Fruit fly (Drosophila melanogaster): ENCODE measurements around the gene Prx6a.

Prx6a gene

dm6 chr2L:2874185-2874541 is 3.9 kb downstream of the Prx6a start, which contains the start of gene Ifrd1:
Gene Ifrd1, minus strand, starts transcription at chr2L:2874489.
- TF ChIP-seq rib (GFP tag; IDR thresholded peaks at IDR 0.05), result 0 out of 2 replicates have a peak, but pooled peaks have one; percentile 13
- TF ChIP-seq CG7745 (tag; optimal IDR thresholded peaks at IDR 0.05), result peak; percentile 100
- TF ChIP-seq CG4617 (GFP tag; optimal IDR thresholded peaks at IDR 0.05; ENCODE audit: borderline replicate concordance), result peak; percentile 4
- no peak for TF ChIP-seq CG8290 (GFP tag; optimal IDR thresholded peaks at IDR 0.05)
- peak in 1 of 2 experiments; percentile 36 for TF ChIP-seq CG8290 (tag; optimal IDR thresholded peaks at IDR 0.05)
- peak; percentile 5; the same call in 1 of the 3 replicates for TF ChIP-seq ci (GFP tag; IDR thresholded peaks at IDR 0.05)
- TF ChIP-seq gcm (GFP tag; optimal IDR thresholded peaks at IDR 0.05), result no peak
- TF ChIP-seq jing (GFP tag; optimal IDR thresholded peaks at IDR 0.05), result no peak
- peak; percentile 62; the same call in 1 of the 2 replicates for TF ChIP-seq chm (GFP tag; IDR thresholded peaks at IDR 0.05)
- no peak for TF ChIP-seq pan (optimal IDR thresholded peaks at IDR 0.05)
- no peak for TF ChIP-seq pan (GFP tag; optimal IDR thresholded peaks at IDR 0.05 in 1 of 2, IDR thresholded peaks at IDR 0.05 in 1 of 2)
- TF ChIP-seq CG17568 (GFP tag; optimal IDR thresholded peaks at IDR 0.05), result peak; percentile 11
- TF ChIP-seq her (GFP tag; optimal IDR thresholded peaks at IDR 0.05), result no peak
- TF ChIP-seq Deaf1 (tag; optimal IDR thresholded peaks at IDR 0.05), result peak; percentile 5
- peak; percentile 38; the same call in 2 of the 4 replicates for TF ChIP-seq chinmo (GFP tag; IDR thresholded peaks at IDR 0.05; ENCODE audit: partially characterized antibody)
- peak; percentile 29 for TF ChIP-seq exex (tag; optimal IDR thresholded peaks at IDR 0.05)
- 0 out of 3 replicates have a peak, but pooled peaks have one; percentile 9 for TF ChIP-seq CG2199 (GFP tag; IDR thresholded peaks at IDR 0.05)
- TF ChIP-seq MESR4 (GFP tag; optimal IDR thresholded peaks at IDR 0.05), result peak; percentile 82
- TF ChIP-seq ham (GFP tag; IDR thresholded peaks at IDR 0.05), result no peak

- TF ChIP-seq hkb (optimal IDR thresholded peaks at IDR 0.05) (no peak), hkb (GFP tag; IDR thresholded peaks at IDR 0.05) (no peak), eyg (GFP tag; optimal IDR thresholded peaks at IDR 0.05) (no peak), Max (GFP tag; optimal IDR thresholded peaks at IDR 0.05) (peak; percentile 20), CG10321 (GFP tag; IDR thresholded peaks at IDR 0.05) (no peak), HLH3B (GFP tag; IDR thresholded peaks at IDR 0.05) (0 out of 2 replicates have a peak, but pooled peaks have one; percentile 2), onecut (GFP tag; IDR thresholded peaks at IDR 0.05) (peak; percentile 79), CG7928 (GFP tag; optimal IDR thresholded peaks at IDR 0.05) (no peak), CG13624 (GFP tag; optimal IDR thresholded peaks at IDR 0.05) (no peak), CG12769 (tag; optimal IDR thresholded peaks at IDR 0.05) (no peak), schlank (tag; optimal IDR thresholded peaks at IDR 0.05) (no peak), CG6854 (GFP tag; optimal IDR thresholded peaks at IDR 0.05) (no peak), ind (GFP tag; optimal IDR thresholded peaks at IDR 0.05) (no peak), Hr51 (GFP tag; optimal IDR thresholded peaks at IDR 0.05) (no peak), sna (GFP tag; IDR thresholded peaks at IDR 0.05; ENCODE audit: partially characterized antibody) (no peak), Dp (GFP tag; optimal IDR thresholded peaks at IDR 0.05) (no peak), lbe (GFP tag; optimal IDR thresholded peaks at IDR 0.05) (no peak), bab2 (GFP tag; optimal IDR thresholded peaks at IDR 0.05) (no peak), HmgZ (tag; optimal IDR thresholded peaks at IDR 0.05) (no peak), CG10366 (GFP tag; IDR thresholded peaks at IDR 0.05) (no peak), Scr (GFP tag; IDR thresholded peaks at IDR 0.05; ENCODE audit: partially characterized antibody) (no peak), sqz (GFP tag; optimal IDR thresholded peaks at IDR 0.05) (no peak), Atf6 (GFP tag; IDR thresholded peaks at IDR 0.05) (0 out of 2 replicates have a peak, but pooled peaks have one; percentile 3), bigmax (GFP tag; optimal IDR thresholded peaks at IDR 0.05) (peak; percentile 71), eve (GFP tag; optimal IDR thresholded peaks at IDR 0.05) (no peak), bcd (GFP tag; optimal IDR thresholded peaks at IDR 0.05) (no peak), dmrt99B (tag; optimal IDR thresholded peaks at IDR 0.05) (no peak), dm (GFP tag; optimal IDR thresholded peaks at IDR 0.05) (peak; percentile 68), exex (tag; optimal IDR thresholded peaks at IDR 0.05) (no peak), Hey (tag; optimal IDR thresholded peaks at IDR 0.05) (no peak), pb (GFP tag; optimal IDR thresholded peaks at IDR 0.05) (no peak)
Observed at dm6 chr2L:2873729-2874127, 4.3 kb downstream of the Prx6a start.
